Fruit fly (Drosophila melanogaster) whole organism, embryonic: ENCODE results near the gene RhoGAP19D.

Experiments
- CG11398 ChIP-seq: fragments of 200-800 bp; sonication (Bioruptor generic); optimal IDR thresholded peaks from 2 replicates; lab custom pipeline; 2016; ENCODE audit warnings: missing biosample characterization, missing genetic modification characterization
- CG11695 ChIP-seq: fragments of 200-800 bp; sonication (Bioruptor generic); IDR thresholded peaks from 3 replicates; pipeline ENCODE4 v1.3.6; 2022; ENCODE audit warnings: missing biosample characterization, missing genetic modification characterization
- CG12942 ChIP-seq: fragments of 200-800 bp; sonication (Bioruptor generic); optimal IDR thresholded peaks from 3 replicates; lab custom pipeline; 2016; ENCODE audit warnings: missing biosample characterization, missing genetic modification characterization
- CG18764 ChIP-seq: fragments of 200-800 bp; sonication (Bioruptor generic); optimal IDR thresholded peaks from 3 replicates; lab custom pipeline; 2016; ENCODE audit warnings: missing biosample characterization, missing genetic modification characterization
- CG2129 ChIP-seq: fragments of 200-800 bp; sonication (Bioruptor generic); IDR thresholded peaks from 2 replicates; pipeline ENCODE4 v1.3.6; 2022; ENCODE audit warnings: missing biosample characterization, missing genetic modification characterization; ENCODE audit not compliant: partially characterized antibody
- CG2199 ChIP-seq: fragments of 200-800 bp; sonication (Bioruptor generic); IDR thresholded peaks from 3 replicates; pipeline ENCODE4 v1.3.6; 2022; ENCODE audit warnings: missing biosample characterization, missing genetic modification characterization
- CG32772 ChIP-seq: fragments of 200-800 bp; sonication (Bioruptor generic); IDR thresholded peaks from 2 replicates; pipeline ENCODE4 v1.3.6; 2022; ENCODE audit warnings: missing biosample characterization, missing genetic modification characterization
- CG34224 ChIP-seq: fragments of 200-800 bp; sonication (Bioruptor generic); IDR thresholded peaks from 3 replicates; pipeline ENCODE4 v1.3.6; 2022; ENCODE audit warnings: missing biosample characterization, missing genetic modification characterization; ENCODE audit not compliant: partially characterized antibody
- CG4328 ChIP-seq: fragments of 200-800 bp; sonication (Bioruptor generic); optimal IDR thresholded peaks from 3 replicates; lab custom pipeline; 2017; ENCODE audit warnings: missing biosample characterization, missing genetic modification reagents, missing genetic modification characterization
- CG4360 ChIP-seq: fragments of 200-800 bp; sonication (Bioruptor generic); IDR thresholded peaks from 2 replicates; pipeline ENCODE4 v1.3.6; 2022; ENCODE audit warnings: missing biosample characterization, missing genetic modification characterization
- CG6791 ChIP-seq: fragments of 200-800 bp; sonication (Bioruptor generic); IDR thresholded peaks from 3 replicates; pipeline ENCODE4 v1.3.6; 2022; ENCODE audit warnings: missing biosample characterization, missing genetic modification characterization; ENCODE audit not compliant: partially characterized antibody
- CG7357 ChIP-seq: fragments of 200-800 bp; sonication (Bioruptor generic); IDR thresholded peaks from 3 replicates; pipeline ENCODE4 v1.3.6; 2022; ENCODE audit warnings: missing biosample characterization, missing genetic modification characterization
- CG7963 ChIP-seq: fragments of 200-800 bp; sonication (Bioruptor generic); IDR thresholded peaks from 3 replicates; pipeline ENCODE4 v1.3.6; 2022; ENCODE audit warnings: missing biosample characterization, missing genetic modification characterization; ENCODE audit not compliant: partially characterized antibody
- CG9609 ChIP-seq: fragments of 200-800 bp; sonication (Bioruptor generic); optimal IDR thresholded peaks from 3 replicates; lab custom pipeline; 2016; ENCODE audit warnings: missing biosample characterization, missing genetic modification characterization
- Camta ChIP-seq: fragments of 200-800 bp; sonication (Bioruptor generic); optimal IDR thresholded peaks from 2 replicates; lab custom pipeline; 2016; ENCODE audit warnings: missing biosample characterization, missing genetic modification characterization
- E2f2 ChIP-seq: fragments of 200-800 bp; sonication (Bioruptor generic); IDR thresholded peaks from 2 replicates; pipeline ENCODE4 v1.3.6; 2022; ENCODE audit warnings: missing biosample characterization, missing genetic modification characterization
- HLHmδ ChIP-seq: fragments of 200-800 bp; sonication (Bioruptor generic); optimal IDR thresholded peaks from 2 replicates; lab custom pipeline; 2018; ENCODE audit warnings: missing biosample characterization, mild to moderate bottlenecking, missing genetic modification characterization, moderate library complexity
- Hmr ChIP-seq: fragments of 200-800 bp; sonication (Bioruptor generic); optimal IDR thresholded peaks from 3 replicates; lab custom pipeline; 2017; ENCODE audit warnings: mild to moderate bottlenecking, missing biosample characterization, missing genetic modification reagents, missing genetic modification characterization
- Lhr ChIP-seq: fragments of 200-800 bp; sonication (Bioruptor generic); optimal IDR thresholded peaks from 3 replicates; lab custom pipeline; 2017; ENCODE audit warnings: mild to moderate bottlenecking, missing biosample characterization, missing genetic modification reagents, missing genetic modification characterization
- Meics ChIP-seq: fragments of 200-800 bp; sonication (Bioruptor generic); optimal IDR thresholded peaks from 2 replicates; lab custom pipeline; 2017; ENCODE audit warnings: missing biosample characterization, mild to moderate bottlenecking, missing genetic modification characterization
- Oli ChIP-seq: fragments of 200-800 bp; sonication (Bioruptor generic); optimal IDR thresholded peaks from 2 replicates; lab custom pipeline; 2018; ENCODE audit warnings: missing biosample characterization, mild to moderate bottlenecking, missing genetic modification characterization, moderate library complexity
- Pdp1 ChIP-seq, 2 experiments: fragments of 200-800 bp; sonication (Bioruptor generic); optimal IDR thresholded peaks; 3 replicates each; lab custom pipeline; 2016; ENCODE audit warnings: missing biosample characterization in 2 of 2, missing genetic modification characterization in 2 of 2, mild to moderate bottlenecking in 1 of 2, moderate library complexity in 1 of 2
- Ravus ChIP-seq: fragments of 200-800 bp; sonication (Bioruptor generic); IDR thresholded peaks from 2 replicates; pipeline ENCODE4 v1.3.6; 2022; ENCODE audit warnings: missing biosample characterization, missing genetic modification characterization
- Six4 ChIP-seq: fragments of 200-800 bp; sonication (Bioruptor generic); optimal IDR thresholded peaks from 2 replicates; lab custom pipeline; 2016; ENCODE audit warnings: missing biosample characterization, missing genetic modification characterization
- Sox102F ChIP-seq: fragments of 200-800 bp; sonication (Bioruptor generic); optimal IDR thresholded peaks from 2 replicates; lab custom pipeline; 2018; ENCODE audit warnings: missing biosample characterization, mild to moderate bottlenecking, missing genetic modification characterization, moderate library complexity
- Usf ChIP-seq: fragments of 200-800 bp; sonication (Bioruptor generic); optimal IDR thresholded peaks from 2 replicates; lab custom pipeline; 2017; ENCODE audit warnings: missing genotype, missing biosample characterization, missing genetic modification characterization
- YL-1 ChIP-seq: fragments of 200-800 bp; sonication (Bioruptor generic); optimal IDR thresholded peaks from 3 replicates; lab custom pipeline; 2017; ENCODE audit warnings: missing biosample characterization, mild to moderate bottlenecking, missing genetic modification characterization
- ase ChIP-seq: fragments of 200-800 bp; sonication (Bioruptor generic); IDR thresholded peaks from 3 replicates; pipeline ENCODE4 v1.3.6; 2022; ENCODE audit warnings: missing biosample characterization, missing genetic modification characterization
- bab2 ChIP-seq: fragments of 200-800 bp; sonication (Bioruptor generic); optimal IDR thresholded peaks from 2 replicates; lab custom pipeline; 2016; ENCODE audit warnings: missing biosample characterization, missing genetic modification characterization
- bcd ChIP-seq: fragments of 200-800 bp; sonication (Bioruptor generic); optimal IDR thresholded peaks from 2 replicates; lab custom pipeline; 2017; ENCODE audit warnings: missing biosample characterization, mild to moderate bottlenecking, missing genetic modification characterization
- br ChIP-seq: fragments of >200 bp; optimal IDR thresholded peaks from 2 replicates; lab custom pipeline; 2017
- bsh ChIP-seq, 2 experiments: fragments of 200-800 bp; sonication (Bioruptor generic); optimal IDR thresholded peaks; 2 replicates each; lab custom pipeline; 2017 to 2018; ENCODE audit warnings: mild to moderate bottlenecking in 2 of 2, missing biosample characterization in 2 of 2, missing genetic modification characterization in 2 of 2, moderate library complexity in 1 of 2
- da ChIP-seq: fragments of 200-800 bp; sonication (Bioruptor generic); optimal IDR thresholded peaks from 2 replicates; lab custom pipeline; 2016; ENCODE audit warnings: missing biosample characterization, missing genetic modification characterization
- dmrt11E ChIP-seq: fragments of 200-800 bp; sonication (Bioruptor generic); optimal IDR thresholded peaks from 3 replicates; lab custom pipeline; 2018; ENCODE audit warnings: missing biosample characterization, mild to moderate bottlenecking, missing genetic modification characterization, moderate library complexity
- dmrt99B ChIP-seq: fragments of 200-800 bp; sonication (Bioruptor generic); optimal IDR thresholded peaks from 2 replicates; lab custom pipeline; 2018; ENCODE audit warnings: missing biosample characterization, mild to moderate bottlenecking, missing genetic modification characterization, moderate library complexity
- gcm ChIP-seq: fragments of 200-800 bp; sonication (Bioruptor generic); optimal IDR thresholded peaks from 2 replicates; lab custom pipeline; 2019; ENCODE audit warnings: missing biosample characterization, mild to moderate bottlenecking, missing genetic modification characterization, moderate library complexity
- gfzf ChIP-seq: fragments of 200-800 bp; sonication (Bioruptor generic); optimal IDR thresholded peaks from 2 replicates; lab custom pipeline; 2016; ENCODE audit warnings: missing biosample characterization, mild to moderate bottlenecking, missing genetic modification characterization, moderate library complexity
- gt ChIP-seq: fragments of 200-800 bp; sonication (Bioruptor generic); IDR thresholded peaks from 2 replicates; pipeline ENCODE4 v1.3.6; 2022; ENCODE audit warnings: missing biosample characterization, missing genetic modification characterization
- ken ChIP-seq: fragments of 200-800 bp; sonication (Bioruptor generic); IDR thresholded peaks from 3 replicates; pipeline ENCODE4 v1.3.6; 2022; ENCODE audit warnings: missing biosample characterization, missing genetic modification characterization
- lab ChIP-seq: fragments of 200-800 bp; sonication (Bioruptor generic); optimal IDR thresholded peaks from 3 replicates; lab custom pipeline; 2017; ENCODE audit warnings: missing biosample characterization, missing genetic modification characterization, mild to moderate bottlenecking, moderate library complexity, missing genetic modification reagents
- lilli ChIP-seq: fragments of 200-800 bp; sonication (Bioruptor generic); optimal IDR thresholded peaks from 3 replicates; lab custom pipeline; 2016; ENCODE audit warnings: missing biosample characterization, missing genetic modification characterization
- maf-S ChIP-seq: fragments of 200-800 bp; sonication (Bioruptor generic); optimal IDR thresholded peaks from 2 replicates; lab custom pipeline; 2016; ENCODE audit warnings: missing biosample characterization, missing genetic modification characterization
- mirr ChIP-seq: fragments of 200-800 bp; sonication (Bioruptor generic); optimal IDR thresholded peaks from 3 replicates; lab custom pipeline; 2018; ENCODE audit warnings: missing biosample characterization, mild to moderate bottlenecking, missing genetic modification characterization
- pho ChIP-seq: fragments of 200-800 bp; sonication (Bioruptor generic); optimal IDR thresholded peaks from 2 replicates; lab custom pipeline; 2016; ENCODE audit warnings: missing biosample characterization, missing genetic modification characterization
- pnt ChIP-seq: fragments of 200-800 bp; sonication (Bioruptor generic); optimal IDR thresholded peaks from 3 replicates; lab custom pipeline; 2016; ENCODE audit warnings: missing biosample characterization, missing genetic modification characterization
- row ChIP-seq: fragments of 200-800 bp; sonication (Bioruptor generic); IDR thresholded peaks from 3 replicates; pipeline ENCODE4 v1.3.6; 2022; ENCODE audit warnings: missing biosample characterization, missing genetic modification characterization
- sisA ChIP-seq: fragments of 200-800 bp; sonication (Bioruptor generic); IDR thresholded peaks from 2 replicates; pipeline ENCODE4 v1.3.6; 2022; ENCODE audit warnings: missing biosample characterization, missing genetic modification characterization
- slp2 ChIP-seq: fragments of 200-800 bp; sonication (Bioruptor generic); optimal IDR thresholded peaks from 2 replicates; lab custom pipeline; 2016; ENCODE audit warnings: missing biosample characterization, missing genetic modification characterization
- tna ChIP-seq: fragments of 200-800 bp; sonication (Bioruptor generic); IDR thresholded peaks from 2 replicates; pipeline ENCODE4 v1.3.6; 2022; ENCODE audit warnings: missing biosample characterization, missing genetic modification characterization; ENCODE audit not compliant: partially characterized antibody
- vvl ChIP-seq: fragments of 200-800 bp; sonication (Bioruptor generic); IDR thresholded peaks from 2 replicates; pipeline ENCODE4 v1.3.6; 2022; ENCODE audit warnings: missing biosample characterization, missing genetic modification characterization
- zen ChIP-seq: fragments of 200-800 bp; sonication (Bioruptor generic); optimal IDR thresholded peaks from 3 replicates; lab custom pipeline; 2018; ENCODE audit warnings: missing biosample characterization, mild to moderate bottlenecking, missing genetic modification characterization, moderate library complexity

The RhoGAP19D gene

DNA sequence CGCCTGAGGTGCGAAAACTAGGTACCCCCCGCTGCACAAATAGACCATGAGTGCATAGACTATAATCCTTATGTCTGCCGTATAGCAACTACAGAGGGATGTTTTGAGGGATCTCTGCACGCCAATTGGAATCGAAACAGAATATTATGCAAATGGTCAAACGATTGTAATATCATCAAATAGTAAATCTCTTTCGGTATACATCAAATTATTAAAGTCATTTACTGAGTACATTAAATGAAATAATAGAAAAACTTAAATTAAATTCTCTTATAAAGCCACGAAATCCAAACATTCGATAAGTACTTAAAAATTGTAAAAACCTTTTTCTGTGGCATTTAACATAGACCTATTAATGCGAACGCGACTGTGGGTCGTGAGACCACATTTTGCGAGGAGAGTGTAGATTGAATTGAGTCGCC is 21.8 kb downstream of the RhoGAP19D start (continued):
- no peak for TF ChIP-seq CG4360 (GFP tag; lab: Robert Waterston, UW)
- no peak for TF ChIP-seq CG7963 (GFP tag; lab: Robert Waterston, UW)
- TF ChIP-seq gt (GFP tag; lab: Robert Waterston, UW): no peak
- no peak for TF ChIP-seq pnt
- peak; percentile 35 for TF ChIP-seq gcm (GFP tag; lab: Kevin White, UChicago)
- TF ChIP-seq Usf (GFP tag; lab: Kevin White, UChicago): peak; percentile 56
- TF ChIP-seq lab (GFP tag; lab: Kevin White, UChicago): peak; percentile 60
- peak; percentile 65 for TF ChIP-seq bcd (GFP tag; lab: Kevin White, UChicago)
- no peak for TF ChIP-seq br (lab: Kevin White, UChicago)
- peak; percentile 16 for TF ChIP-seq Camta (GFP tag; lab: Kevin White, UChicago)
- peak; percentile 44; the same call in 1 of the 2 replicates for TF ChIP-seq CG32772
- peak; percentile 48; the same call in 1 of the 3 replicates for TF ChIP-seq CG11695
- TF ChIP-seq dmrt99B (tag; lab: Kevin White, UChicago): peak; percentile 80
- TF ChIP-seq mirr (GFP tag; lab: Kevin White, UChicago): no peak
- peak; percentile 5 for TF ChIP-seq CG12942 (GFP tag; lab: Kevin White, UChicago)
- peak; percentile 34 to 46 for TF ChIP-seq bsh (GFP tag; optimal IDR thresholded peaks at IDR 0.05; lab: Kevin White, UChicago)
- TF ChIP-seq YL-1 (GFP tag; lab: Kevin White, UChicago): no peak
- no peak for TF ChIP-seq CG2199 (GFP tag; lab: Robert Waterston, UW)
- no peak for TF ChIP-seq da (GFP tag; lab: Kevin White, UChicago)
- peak; percentile 31 for TF ChIP-seq zen (tag; lab: Kevin White, UChicago)
- TF ChIP-seq lilli (GFP tag; lab: Kevin White, UChicago): no peak
- no peak for TF ChIP-seq gfzf
- peak; percentile 45 for TF ChIP-seq CG4328
- TF ChIP-seq row (GFP tag; lab: Robert Waterston, UW): peak; percentile 51; the same call in 2 of the 3 replicates
- TF ChIP-seq ase (GFP tag; lab: Robert Waterston, UW): no peak
- TF ChIP-seq CG34224 (GFP tag; lab: Robert Waterston, UW): no peak
- no peak for TF ChIP-seq CG2129 (GFP tag; lab: Robert Waterston, UW)
- TF ChIP-seq Six4: peak; percentile 38
- TF ChIP-seq HLHmδ (GFP tag; lab: Kevin White, UChicago): no peak
- TF ChIP-seq pho (GFP tag; lab: Kevin White, UChicago): peak; percentile 4
- TF ChIP-seq Oli (tag; lab: Kevin White, UChicago): peak; percentile 75
- TF ChIP-seq bab2 (GFP tag; lab: Kevin White, UChicago): no peak
- TF ChIP-seq ken (GFP tag; lab: Robert Waterston, UW): no peak
- peak; percentile 9 for TF ChIP-seq CG18764
- peak; percentile 61 for TF ChIP-seq Sox102F
- peak; percentile 26 for TF ChIP-seq CG9609
- 0 out of 2 replicates have a peak, but pooled peaks have one; percentile 32 for TF ChIP-seq sisA (GFP tag; lab: Robert Waterston, UW)
- TF ChIP-seq Hmr (GFP tag; lab: Kevin White, UChicago): peak; percentile 47
- TF ChIP-seq CG11398 (GFP tag; lab: Kevin White, UChicago): no peak
- peak; percentile 57 for TF ChIP-seq Meics (GFP tag; lab: Kevin White, UChicago)
- peak; percentile 66 for TF ChIP-seq dmrt11E (tag; lab: Kevin White, UChicago)
- peak; percentile 21 to 34 for TF ChIP-seq Pdp1 (GFP tag; optimal IDR thresholded peaks at IDR 0.05; lab: Kevin White, UChicago)
- TF ChIP-seq maf-S (GFP tag; lab: Kevin White, UChicago): no peak
- TF ChIP-seq tna: no peak
- peak; percentile 40; the same call in 1 of the 2 replicates for TF ChIP-seq vvl (GFP tag; lab: Robert Waterston, UW)
- no peak; the same call in 1 of the 2 replicates for TF ChIP-seq E2f2 (GFP tag; lab: Robert Waterston, UW)
- TF ChIP-seq CG6791 (GFP tag; lab: Robert Waterston, UW): no peak
- TF ChIP-seq slp2 (GFP tag; lab: Kevin White, UChicago): peak; percentile 44
- peak; percentile 17 for TF ChIP-seq Lhr (GFP tag; lab: Kevin White, UChicago)
- 0 out of 3 replicates have a peak, but pooled peaks have one; percentile 5 for TF ChIP-seq CG7357 (GFP tag; lab: Robert Waterston, UW)
- TF ChIP-seq Ravus: no peak
